Worm (Caenorhabditis elegans) whole organism, early embryonic: ENCODE measurements around the gene F49E12.8.

Source experiments
- B0310.2 ChIP-seq: sonication (generic microtip); optimal IDR thresholded peaks from 2 replicates; lab custom pipeline; 2016; ENCODE audit warnings: mild to moderate bottlenecking, missing genetic modification characterization, missing compliant biosample characterization
- F13C5.2 ChIP-seq: sonication (generic microtip); optimal IDR thresholded peaks from 2 replicates; lab custom pipeline; 2017; ENCODE audit warnings: mild to moderate bottlenecking, missing genetic modification characterization, inconsistent platforms, missing compliant biosample characterization
- aly-1 ChIP-seq: sonication (generic microtip); optimal IDR thresholded peaks from 2 replicates; lab custom pipeline; 2016; ENCODE audit warnings: missing genetic modification characterization, missing compliant biosample characterization
- ama-1 ChIP-seq: fragments of 150-350 bp; optimal IDR thresholded peaks from 2 replicates; lab custom pipeline; 2014
- ceh-13 ChIP-seq: fragments of 200-800 bp; sonication (Bioruptor generic); optimal IDR thresholded peaks from 2 replicates; lab custom pipeline; 2018; ENCODE audit warnings: mild to moderate bottlenecking, missing genetic modification characterization, missing compliant biosample characterization
- ceh-36 ChIP-seq: sonication (generic microtip); optimal IDR thresholded peaks from 2 replicates; lab custom pipeline; 2016; ENCODE audit warnings: missing genetic modification characterization, inconsistent platforms, missing compliant biosample characterization
- ets-7 ChIP-seq: sonication (generic microtip); optimal IDR thresholded peaks from 2 replicates; lab custom pipeline; 2016; ENCODE audit warnings: missing genotype, missing genetic modification characterization, missing compliant biosample characterization
- flt-1 ChIP-seq: fragments of 200-800 bp; sonication (Bioruptor generic); IDR thresholded peaks from 2 replicates; pipeline ENCODE4 v1.3.6; 2022; ENCODE audit warnings: missing genetic modification characterization, missing compliant biosample characterization
- hmbx-1 ChIP-seq: sonication (generic microtip); optimal IDR thresholded peaks from 2 replicates; lab custom pipeline; 2016; ENCODE audit warnings: mild to moderate bottlenecking, missing genetic modification characterization, missing compliant biosample characterization
- hmg-4 ChIP-seq: fragments of 200-800 bp; sonication (Bioruptor generic); optimal IDR thresholded peaks from 2 replicates; lab custom pipeline; 2018; ENCODE audit warnings: mild to moderate bottlenecking, missing genetic modification characterization, missing compliant biosample characterization
- hnd-1 ChIP-seq: sonication (generic microtip); optimal IDR thresholded peaks from 2 replicates; lab custom pipeline; 2016; ENCODE audit warnings: missing genetic modification characterization, missing compliant biosample characterization
- pes-1 ChIP-seq: fragments of 200-800 bp; sonication (Bioruptor generic); IDR thresholded peaks from 2 replicates; pipeline ENCODE4 v1.3.6; 2022; ENCODE audit warnings: missing genetic modification reagents, missing genetic modification characterization, missing compliant biosample characterization
- scrt-1 ChIP-seq: fragments of 200-800 bp; sonication (Bioruptor generic); IDR thresholded peaks from 2 replicates; pipeline ENCODE4 v1.3.6; 2022; ENCODE audit warnings: missing genetic modification characterization, missing compliant biosample characterization
- sea-1 ChIP-seq: fragments of 200-800 bp; sonication (Bioruptor generic); conservative IDR thresholded peaks from 2 replicates; pipeline ENCODE4 v1.3.6; 2022; ENCODE audit warnings: missing genetic modification characterization, missing compliant biosample characterization
- tbx-11 ChIP-seq: fragments of 200-800 bp; sonication (Bioruptor generic); IDR thresholded peaks from 2 replicates; pipeline ENCODE4 v1.3.6; 2022; ENCODE audit warnings: missing genetic modification characterization, missing compliant biosample characterization
- tbx-37 ChIP-seq: fragments of 200-800 bp; sonication (Bioruptor generic); conservative IDR thresholded peaks from 2 replicates; pipeline ENCODE4 v1.3.6; 2022; ENCODE audit warnings: missing genetic modification reagents, missing genetic modification characterization, missing compliant biosample characterization
- tra-4 ChIP-seq: sonication (generic microtip); optimal IDR thresholded peaks from 2 replicates; lab custom pipeline; 2017; ENCODE audit warnings: missing genetic modification characterization, missing compliant biosample characterization

The F49E12.8 gene

ce11 chrII:8417059-8417668 is 23.1 kb upstream of the F49E12.8 start, which contains the start of gene fdgt-2:
Gene fdgt-2 (plus strand): TSS chrII:8417618.
- TF ChIP-seq B0310.2 (tag; lab: Kevin White, UChicago) (no peak), aly-1 (tag; lab: Kevin White, UChicago) (no peak), hmbx-1 (tag; lab: Kevin White, UChicago) (no peak), ets-7 (tag; lab: Kevin White, UChicago) (no peak), flt-1 (GFP tag; lab: Robert Waterston, UW) (no peak), ama-1 (lab: Kevin White, UChicago) (no peak), ceh-13 (GFP tag; lab: Kevin White, UChicago) (no peak), pes-1 (GFP tag; lab: Robert Waterston, UW) (no peak), scrt-1 (GFP tag; lab: Robert Waterston, UW) (no peak), tbx-11 (no peak), ceh-36 (no peak)

- TF ChIP-seq hnd-1 (tag; lab: Kevin White, UChicago) = no peak
- TF ChIP-seq ets-7 (tag; lab: Kevin White, UChicago) = no peak
- no peak for TF ChIP-seq ama-1 (lab: Kevin White, UChicago)
- peak; percentile 21 for TF ChIP-seq hmg-4 (GFP tag; lab: Kevin White, UChicago)
- TF ChIP-seq tra-4 (tag; lab: Kevin White, UChicago) = no peak
These were observed 21.4 kb upstream of the F49E12.8 start for ce11 chrII:8415462-8416037.

- TF ChIP-seq flt-1 (GFP tag; lab: Robert Waterston, UW) (no peak), ceh-13 (GFP tag; lab: Kevin White, UChicago) (no peak)
These were observed 20.9 kb upstream of the F49E12.8 start for ce11 chrII:8415035-8415434.

ce11 chrII:8412935-8413334 is 18.8 kb upstream of the F49E12.8 start:
- TF ChIP-seq tbx-11 = no peak

ce11 chrII:8412061-8412721 is 18.1 kb upstream of the F49E12.8 start, which contains the start of gene efl-3:
Gene efl-3 (plus strand): TSS chrII:8412671.
- TF ChIP-seq scrt-1 (GFP tag; lab: Robert Waterston, UW) = 0 out of 2 replicates have a peak, but pooled peaks have one; percentile 58
- TF ChIP-seq aly-1 (tag; lab: Kevin White, UChicago) = peak; percentile 43
- peak; percentile 21 for TF ChIP-seq ceh-36
- TF ChIP-seq tra-4 (tag; lab: Kevin White, UChicago) = no peak
- peak; percentile 63 for TF ChIP-seq hmg-4 (GFP tag; lab: Kevin White, UChicago)
- TF ChIP-seq ama-1 (lab: Kevin White, UChicago) = no peak

ce11 chrII:8411002-8411401 is 16.9 kb upstream of the F49E12.8 start:
- TF ChIP-seq tbx-37 (GFP tag; lab: Robert Waterston, UW) = no peak
- no peak for TF ChIP-seq tbx-11
- TF ChIP-seq hmbx-1 (tag; lab: Kevin White, UChicago) = no peak
- TF ChIP-seq F13C5.2 = no peak
- no peak for TF ChIP-seq hnd-1 (tag; lab: Kevin White, UChicago)
- TF ChIP-seq B0310.2 (tag; lab: Kevin White, UChicago) = no peak
- TF ChIP-seq tra-4 (tag; lab: Kevin White, UChicago) = no peak
- no peak for TF ChIP-seq ets-7 (tag; lab: Kevin White, UChicago)
- TF ChIP-seq ama-1 (lab: Kevin White, UChicago) = no peak
- TF ChIP-seq hmg-4 (GFP tag; lab: Kevin White, UChicago) = no peak
- no peak for TF ChIP-seq sea-1 (GFP tag; lab: Robert Waterston, UW)
- no peak for TF ChIP-seq ceh-36
- TF ChIP-seq ceh-13 (GFP tag; lab: Kevin White, UChicago) = no peak
- no peak for TF ChIP-seq flt-1 (GFP tag; lab: Robert Waterston, UW)
- TF ChIP-seq scrt-1 (GFP tag; lab: Robert Waterston, UW) = no peak
- TF ChIP-seq pes-1 (GFP tag; lab: Robert Waterston, UW) = no peak
- TF ChIP-seq aly-1 (tag; lab: Kevin White, UChicago) = no peak

- TF ChIP-seq ets-7 (tag; lab: Kevin White, UChicago) (no peak), F13C5.2 (no peak), aly-1 (tag; lab: Kevin White, UChicago) (no peak), tra-4 (tag; lab: Kevin White, UChicago) (no peak), ceh-36 (no peak), hmbx-1 (tag; lab: Kevin White, UChicago) (no peak), tbx-37 (GFP tag; lab: Robert Waterston, UW) (no peak)
These were observed 15.4 kb upstream of the F49E12.8 start for ce11 chrII:8409538-8409937.

ce11 chrII:8407491-8407890 is 13.4 kb upstream of the F49E12.8 start, which contains the start of gene sra-13:
Gene sra-13 (plus strand): TSS chrII:8407685.
- TF ChIP-seq ceh-13 (GFP tag; lab: Kevin White, UChicago) (no peak), pes-1 (GFP tag; lab: Robert Waterston, UW) (no peak), hnd-1 (tag; lab: Kevin White, UChicago) (no peak), F13C5.2 (no peak), tbx-11 (no peak), ets-7 (tag; lab: Kevin White, UChicago) (no peak), scrt-1 (GFP tag; lab: Robert Waterston, UW) (no peak), hmbx-1 (tag; lab: Kevin White, UChicago) (no peak), B0310.2 (tag; lab: Kevin White, UChicago) (no peak), sea-1 (GFP tag; lab: Robert Waterston, UW) (no peak), ceh-36 (no peak), tbx-37 (GFP tag; lab: Robert Waterston, UW) (no peak), ama-1 (lab: Kevin White, UChicago) (no peak), hmg-4 (GFP tag; lab: Kevin White, UChicago) (no peak), flt-1 (GFP tag; lab: Robert Waterston, UW) (no peak), tra-4 (tag; lab: Kevin White, UChicago) (no peak), aly-1 (tag; lab: Kevin White, UChicago) (no peak)
